Fruit fly (Drosophila melanogaster): ENCODE data around the gene CG15468.
A peak's percentile ranks its signal among the peaks of the same experiment; 100 is the strongest.

Gene CG15468

DNA sequence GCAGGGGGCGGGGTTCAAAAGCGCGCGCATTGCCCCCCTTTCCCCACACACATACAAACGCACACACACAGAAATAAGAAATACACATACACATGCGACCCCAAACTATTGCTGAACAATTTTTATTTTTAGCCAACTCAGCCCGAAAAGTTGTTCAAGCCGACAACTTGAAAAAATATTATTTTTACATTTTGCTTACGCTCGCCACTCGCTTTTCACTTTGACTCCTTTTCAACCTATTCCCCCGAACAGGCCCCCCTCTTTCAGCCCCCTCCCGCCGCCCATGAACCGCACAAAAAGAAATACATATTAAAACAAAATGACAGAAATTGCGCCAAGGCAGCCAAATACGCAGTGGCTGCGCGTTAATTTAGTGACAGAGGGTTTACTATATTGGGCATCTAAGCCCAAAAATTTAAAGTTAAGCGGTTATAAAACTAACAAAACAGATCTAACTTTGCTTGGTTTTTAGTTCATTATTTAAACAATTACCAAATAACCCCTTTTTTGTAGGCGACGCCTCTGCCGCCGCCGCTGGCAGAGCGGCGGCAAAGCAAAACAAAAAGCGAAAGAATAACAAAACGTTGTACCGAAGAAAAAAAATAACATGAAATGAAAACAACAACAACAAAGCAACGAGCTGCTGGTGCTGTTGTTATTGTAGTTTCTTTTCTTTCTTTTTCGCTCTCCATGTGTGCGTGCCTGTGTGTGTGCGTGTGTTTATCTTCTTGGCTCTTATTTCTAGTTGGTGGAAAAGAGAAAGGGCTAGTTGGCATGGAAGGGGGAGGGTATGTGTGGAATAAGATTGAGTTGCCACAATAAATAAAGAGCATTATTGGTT is 50.8 kb downstream of the CG15468 start (continued):
- TF ChIP-seq CG5953 (GFP tag; IDR thresholded peaks at IDR 0.05) (peak; percentile 100), kni (GFP tag; optimal IDR thresholded peaks at IDR 0.05) (peak; percentile 92), toy (GFP tag; IDR thresholded peaks at IDR 0.05) (peak; percentile 99), CG9727 (GFP tag; optimal IDR thresholded peaks at IDR 0.05) (peak; percentile 100), CG14014 (GFP tag; IDR thresholded peaks at IDR 0.05) (peak; percentile 100), Hey (tag; optimal IDR thresholded peaks at IDR 0.05) (peak; percentile 98), NfI (GFP tag; optimal IDR thresholded peaks at IDR 0.05) (peak; percentile 100), Gug (GFP tag; IDR thresholded peaks at IDR 0.05) (peak; percentile 100), CG17802 (tag; optimal IDR thresholded peaks at IDR 0.05) (peak; percentile 95), Sox102F (GFP tag; optimal IDR thresholded peaks at IDR 0.05) (peak; percentile 100), exex (tag; optimal IDR thresholded peaks at IDR 0.05) (peak; percentile 98), tna (GFP tag; IDR thresholded peaks at IDR 0.05; ENCODE audit: partially characterized antibody) (no peak), nerfin-2 (GFP tag; IDR thresholded peaks at IDR 0.05; ENCODE audit: partially characterized antibody) (no peak), zfh2 (GFP tag; optimal IDR thresholded peaks at IDR 0.05) (peak; percentile 100), CG7839 (tag; optimal IDR thresholded peaks at IDR 0.05) (peak; percentile 100), dmrt11E (tag; optimal IDR thresholded peaks at IDR 0.05) (peak; percentile 100), ci (GFP tag; IDR thresholded peaks at IDR 0.05) (peak; percentile 100), Max (GFP tag; optimal IDR thresholded peaks at IDR 0.05) (peak; percentile 99), salm (tag; optimal IDR thresholded peaks at IDR 0.05) (peak; percentile 99), CG11456 (GFP tag; IDR thresholded peaks at IDR 0.05) (peak; percentile 100), cas (GFP tag; IDR thresholded peaks at IDR 0.05) (peak; percentile 100), CG15696 (tag; optimal IDR thresholded peaks at IDR 0.05) (peak; percentile 100), ssp (GFP tag; IDR thresholded peaks at IDR 0.05) (peak; percentile 97), Ets97D (GFP tag; optimal IDR thresholded peaks at IDR 0.05) (peak; percentile 97), esg (GFP tag; conservative IDR thresholded peaks at IDR 0.05) (peak; percentile 100), H15 (GFP tag; IDR thresholded peaks at IDR 0.05) (peak; percentile 100), unc-4 (GFP tag; IDR thresholded peaks at IDR 0.05; ENCODE audit: partially characterized antibody) (no peak; the same call in 1 of the 2 replicates), hkb (optimal IDR thresholded peaks at IDR 0.05) (no peak), hkb (GFP tag; IDR thresholded peaks at IDR 0.05) (peak; percentile 100), psq (GFP tag; optimal IDR thresholded peaks at IDR 0.05) (peak; percentile 99), cwo (GFP tag; optimal IDR thresholded peaks at IDR 0.05) (peak; percentile 99), CG10366 (GFP tag; IDR thresholded peaks at IDR 0.05) (peak; percentile 100), CG17359 (tag; optimal IDR thresholded peaks at IDR 0.05) (peak; percentile 100), CG1603 (tag; optimal IDR thresholded peaks at IDR 0.05) (peak; percentile 98), Hr51 (GFP tag; optimal IDR thresholded peaks at IDR 0.05) (peak; percentile 100), sd (tag; optimal IDR thresholded peaks at IDR 0.05) (peak; percentile 98), seq (GFP tag; IDR thresholded peaks at IDR 0.05) (peak; percentile 100), otp (GFP tag; IDR thresholded peaks at IDR 0.05) (peak; percentile 100), Blimp-1 (GFP tag; optimal IDR thresholded peaks at IDR 0.05) (peak; percentile 99), CG10147 (GFP tag; optimal IDR thresholded peaks at IDR 0.05) (peak; percentile 100), dysf (GFP tag; IDR thresholded peaks at IDR 0.05) (peak; percentile 100), Opbp (GFP tag; IDR thresholded peaks at IDR 0.05; ENCODE audit: partially characterized antibody) (no peak), emc (GFP tag; optimal IDR thresholded peaks at IDR 0.05) (peak; percentile 99), Elba2 (GFP tag; optimal IDR thresholded peaks at IDR 0.05) (peak; percentile 93), HmgZ (tag; optimal IDR thresholded peaks at IDR 0.05) (peak; percentile 100), CG16779 (GFP tag; IDR thresholded peaks at IDR 0.05) (peak; percentile 100), CG8924 (tag; optimal IDR thresholded peaks at IDR 0.05) (peak; percentile 100), Lim3 (GFP tag; IDR thresholded peaks at IDR 0.05) (peak; percentile 98)

Data from whole organism, embryonic.